Fruit fly (Drosophila melanogaster) S2 (cell line): Measurements from ENCODE around the gene Cln7.

Experiments used
- CG8478 ChIP-seq: fragments of >200 bp; optimal IDR thresholded peaks from 2 replicates; lab custom pipeline; 2018
- CTCF ChIP-seq, 2 experiments: fragments of >200 bp; optimal IDR thresholded peaks; 2 replicates each; lab custom pipeline; 2018

dm6 chr3L:7376151-7376550 lies 31.2 kb upstream of the Cln7 start:
- no peak for TF ChIP-seq CG8478 (lab: Kevin White, UChicago)
- no peak for TF ChIP-seq CTCF (optimal IDR thresholded peaks at IDR 0.05; lab: Kevin White, UChicago)
